Worm (Caenorhabditis elegans) whole organism, early embryonic: Measurements from ENCODE around the gene cyp-13B2.

Experiments used
- flt-1 ChIP-seq: fragments of 200-800 bp; sonication (Bioruptor generic); IDR thresholded peaks from 2 replicates; pipeline ENCODE4 v1.3.6; 2022; ENCODE audit warnings: missing genetic modification characterization, missing compliant biosample characterization
- hmbx-1 ChIP-seq: sonication (generic microtip); optimal IDR thresholded peaks from 2 replicates; lab custom pipeline; 2016; ENCODE audit warnings: mild to moderate bottlenecking, missing genetic modification characterization, missing compliant biosample characterization
- scrt-1 ChIP-seq: fragments of 200-800 bp; sonication (Bioruptor generic); IDR thresholded peaks from 2 replicates; pipeline ENCODE4 v1.3.6; 2022; ENCODE audit warnings: missing genetic modification characterization, missing compliant biosample characterization

DNA sequence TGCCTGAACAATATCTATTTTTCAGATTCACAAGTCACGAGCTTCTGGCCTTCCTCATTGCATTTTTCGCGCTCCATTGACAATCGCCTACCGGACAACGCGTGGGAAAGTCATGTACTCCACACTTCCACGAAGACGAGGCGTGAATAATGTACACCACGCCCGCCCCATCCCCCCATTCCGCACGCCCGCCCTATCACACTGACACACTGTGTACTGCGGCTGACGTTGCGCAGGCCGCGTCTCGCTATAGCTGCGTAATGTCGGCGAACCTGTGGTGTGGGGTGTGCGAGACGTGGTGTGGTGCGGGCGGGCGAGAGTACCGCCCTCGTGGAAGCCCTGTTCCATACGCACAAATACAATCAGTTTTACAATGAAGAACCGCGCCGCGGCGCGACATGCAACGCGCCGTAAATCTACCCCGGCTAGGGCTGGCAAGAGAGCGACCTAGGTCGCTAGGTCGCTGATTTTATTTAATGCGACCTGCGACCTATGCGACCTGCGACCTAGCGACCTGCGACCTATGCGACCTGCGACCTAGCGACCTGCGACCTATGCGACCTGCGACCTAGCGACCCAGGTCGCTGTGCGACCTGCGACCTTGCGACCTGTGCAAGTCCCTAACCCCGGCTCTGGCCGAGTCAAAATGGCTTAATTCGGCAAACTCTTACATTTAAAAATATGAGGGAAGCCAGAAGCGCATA, 10.9 kb downstream of the cyp-13B2 start:
- no peak for TF ChIP-seq hmbx-1
- no peak for TF ChIP-seq flt-1
- TF ChIP-seq scrt-1 (GFP tag; lab: Robert Waterston, UW): no peak
